Worm (Caenorhabditis elegans) whole organism, L2 larva: ENCODE measurements around the gene rga-8.

Experiments used
- C34F6.9 ChIP-seq: fragments of 150-350 bp; optimal IDR thresholded peaks from 2 replicates; lab custom pipeline; 2014; ENCODE audit warnings: missing biosample characterization, missing genetic modification characterization
- F13H6.1 ChIP-seq: sonication (generic microtip); optimal IDR thresholded peaks from 2 replicates; lab custom pipeline; 2016; ENCODE audit warnings: missing genetic modification characterization, missing compliant biosample characterization
- R02D3.7 ChIP-seq: fragments of 150-350 bp; optimal IDR thresholded peaks from 2 replicates; lab custom pipeline; 2014; ENCODE audit warnings: missing biosample characterization, missing genetic modification characterization
- Y55F3AM.14 ChIP-seq: fragments of 200-800 bp; sonication (Bioruptor generic); optimal IDR thresholded peaks from 2 replicates; lab custom pipeline; 2018; ENCODE audit warnings: mild to moderate bottlenecking, missing genetic modification characterization, missing compliant biosample characterization
- alr-1 ChIP-seq: fragments of 150-350 bp; optimal IDR thresholded peaks from 2 replicates; lab custom pipeline; 2014; ENCODE audit warnings: missing biosample characterization, missing genetic modification characterization
- blmp-1 ChIP-seq: sonication (generic microtip); optimal IDR thresholded peaks from 2 replicates; lab custom pipeline; 2017; ENCODE audit warnings: missing genetic modification characterization, mild to moderate bottlenecking, missing compliant biosample characterization, antibody characterized with exemption, moderate library complexity; ENCODE audit not compliant: insufficient read depth
- ceh-16 ChIP-seq: fragments of 150-350 bp; optimal IDR thresholded peaks from 2 replicates; lab custom pipeline; 2014; ENCODE audit warnings: missing biosample characterization, missing genetic modification characterization
- ceh-82 ChIP-seq: fragments of 150-350 bp; optimal IDR thresholded peaks from 2 replicates; lab custom pipeline; 2014; ENCODE audit warnings: missing biosample characterization, missing genetic modification characterization
- crh-2 ChIP-seq: sonication (generic microtip); optimal IDR thresholded peaks from 2 replicates; lab custom pipeline; 2017; ENCODE audit warnings: missing biosample characterization, missing genetic modification characterization
- dmd-4 ChIP-seq: sonication (generic microtip); optimal IDR thresholded peaks from 2 replicates; lab custom pipeline; 2017; ENCODE audit warnings: missing biosample characterization, missing genetic modification characterization
- egl-27 ChIP-seq: sonication (generic microtip); optimal IDR thresholded peaks from 3 replicates; lab custom pipeline; 2017; ENCODE audit warnings: missing biosample characterization, missing genetic modification reagents, missing genetic modification characterization
- elt-1 ChIP-seq: fragments of 150-350 bp; optimal IDR thresholded peaks from 2 replicates; lab custom pipeline; 2014; ENCODE audit warnings: missing biosample characterization, missing genetic modification characterization
- elt-3 ChIP-seq: sonication (generic microtip); optimal IDR thresholded peaks from 2 replicates; lab custom pipeline; 2017; ENCODE audit warnings: missing biosample characterization, missing genetic modification characterization
- fos-1 ChIP-seq: fragments of 150-350 bp; optimal IDR thresholded peaks from 2 replicates; lab custom pipeline; 2014; ENCODE audit warnings: missing biosample characterization, missing genetic modification characterization
- gmeb-1 ChIP-seq: fragments of 150-350 bp; optimal IDR thresholded peaks from 2 replicates; lab custom pipeline; 2014; ENCODE audit warnings: missing biosample characterization, missing genetic modification characterization
- lin-11 ChIP-seq: fragments of 150-350 bp; sonication (generic microtip); optimal IDR thresholded peaks from 2 replicates; lab custom pipeline; 2014; ENCODE audit warnings: missing biosample characterization, missing genetic modification characterization, inconsistent platforms, mixed read lengths
- lin-13 ChIP-seq: fragments of 150-350 bp; optimal IDR thresholded peaks from 2 replicates; lab custom pipeline; 2014; ENCODE audit warnings: missing biosample characterization, missing genetic modification reagents, missing genetic modification characterization
- lin-39 ChIP-seq: fragments of 150-350 bp; optimal IDR thresholded peaks from 2 replicates; lab custom pipeline; 2014; ENCODE audit warnings: missing biosample characterization, missing genetic modification reagents, missing genetic modification characterization
- lsy-2 ChIP-seq, 2 experiments: fragments of 150-350 bp in 1 of 2; sonication (generic microtip) in 1 of 2; optimal IDR thresholded peaks; 2 replicates each; lab custom pipeline; 2014 to 2017; ENCODE audit warnings: missing biosample characterization in 2 of 2, missing genetic modification characterization in 2 of 2
- mab-5 ChIP-seq: fragments of 150-350 bp; optimal IDR thresholded peaks from 2 replicates; lab custom pipeline; 2014; ENCODE audit warnings: missing biosample characterization, missing genetic modification characterization
- mbf-1 ChIP-seq: sonication (generic microtip); optimal IDR thresholded peaks from 2 replicates; lab custom pipeline; 2017; ENCODE audit warnings: missing biosample characterization, missing genetic modification characterization
- mdl-1 ChIP-seq, 2 experiments: fragments of 150-350 bp in 1 of 2; sonication (generic microtip) in 1 of 2; optimal IDR thresholded peaks; 2 replicates each; lab custom pipeline; 2017; ENCODE audit warnings: missing biosample characterization in 2 of 2, missing genetic modification characterization in 2 of 2
- nhr-10 ChIP-seq: sonication (generic microtip); optimal IDR thresholded peaks from 2 replicates; lab custom pipeline; 2017; ENCODE audit warnings: missing biosample characterization, missing genetic modification characterization
- nhr-12 ChIP-seq: fragments of 150-350 bp; optimal IDR thresholded peaks from 2 replicates; lab custom pipeline; 2014; ENCODE audit warnings: missing biosample characterization, missing genetic modification characterization
- nhr-129 ChIP-seq: fragments of 150-350 bp; optimal IDR thresholded peaks from 2 replicates; lab custom pipeline; 2014; ENCODE audit warnings: missing biosample characterization, missing genetic modification characterization
- nhr-21 ChIP-seq: fragments of 150-350 bp; optimal IDR thresholded peaks from 2 replicates; lab custom pipeline; 2014; ENCODE audit warnings: missing biosample characterization, missing genetic modification characterization
- nhr-23 ChIP-seq: fragments of 150-350 bp; optimal IDR thresholded peaks from 2 replicates; lab custom pipeline; 2014; ENCODE audit warnings: missing biosample characterization, missing genetic modification reagents, missing genetic modification characterization
- nhr-237 ChIP-seq: fragments of 150-350 bp; optimal IDR thresholded peaks from 2 replicates; lab custom pipeline; 2014; ENCODE audit warnings: missing biosample characterization, missing genetic modification characterization
- nhr-25 ChIP-seq: fragments of 150-350 bp; sonication (generic microtip); optimal IDR thresholded peaks from 3 replicates; lab custom pipeline; 2014; ENCODE audit warnings: missing biosample characterization, missing genetic modification characterization
- nhr-6 ChIP-seq: fragments of 150-350 bp; optimal IDR thresholded peaks from 2 replicates; lab custom pipeline; 2014; ENCODE audit warnings: missing biosample characterization, missing genetic modification characterization
- nhr-77 ChIP-seq: fragments of 150-350 bp; optimal IDR thresholded peaks from 2 replicates; lab custom pipeline; 2014; ENCODE audit warnings: missing biosample characterization, missing genetic modification characterization
- sem-4 ChIP-seq: fragments of 150-350 bp; optimal IDR thresholded peaks from 2 replicates; lab custom pipeline; 2014; ENCODE audit warnings: missing biosample characterization, missing genetic modification reagents, missing genetic modification characterization
- sma-3 ChIP-seq: sonication (generic microtip); optimal IDR thresholded peaks from 2 replicates; lab custom pipeline; 2016; ENCODE audit warnings: missing genetic modification reagents, missing genetic modification characterization, missing compliant biosample characterization
- sma-9 ChIP-seq, 2 experiments: fragments of 150-350 bp in 1 of 2; sonication (generic microtip) in 1 of 2; optimal IDR thresholded peaks; 2 replicates each; lab custom pipeline; 2014 to 2016; ENCODE audit warnings: missing genetic modification characterization in 2 of 2, mild to moderate bottlenecking in 1 of 2, missing biosample characterization in 1 of 2, missing compliant biosample characterization in 1 of 2, missing genetic modification reagents in 1 of 2, moderate library complexity in 1 of 2
- unc-39 ChIP-seq: fragments of 150-350 bp; optimal IDR thresholded peaks from 2 replicates; lab custom pipeline; 2014; ENCODE audit warnings: missing biosample characterization, missing genetic modification characterization
- unc-55 ChIP-seq: fragments of 150-350 bp; sonication (generic microtip); optimal IDR thresholded peaks from 3 replicates; lab custom pipeline; 2014; ENCODE audit warnings: missing biosample characterization, missing genetic modification reagents, missing genetic modification characterization
- zag-1 ChIP-seq: fragments of 150-350 bp; optimal IDR thresholded peaks from 2 replicates; lab custom pipeline; 2014; ENCODE audit warnings: missing biosample characterization, missing genetic modification characterization

Gene rga-8

ce11 chrX:5279170-5279635 lies 371 bp downstream of the rga-8 start, which contains the start of gene Y34B4A.2 (continued):
- TF ChIP-seq sma-9 (GFP tag; optimal IDR thresholded peaks at IDR 0.05; lab: Kevin White, UChicago) = peak; percentile 55
- no peak for TF ChIP-seq sma-9 (tag; optimal IDR thresholded peaks at IDR 0.05; lab: Kevin White, UChicago)
- peak; percentile 37 for TF ChIP-seq unc-55 (GFP tag; lab: Kevin White, UChicago)
- TF ChIP-seq elt-1 (tag; lab: Kevin White, UChicago) = no peak
- no peak for TF ChIP-seq gmeb-1
- TF ChIP-seq R02D3.7 (tag; lab: Kevin White, UChicago) = peak; percentile 84
- TF ChIP-seq Y55F3AM.14 (GFP tag; lab: Kevin White, UChicago) = no peak
- TF ChIP-seq, all 48 proteins: peak for 8

- no peak for TF ChIP-seq nhr-25 (tag; lab: Kevin White, UChicago)
- TF ChIP-seq nhr-237 (tag; lab: Kevin White, UChicago) = no peak
- TF ChIP-seq lin-39 = no peak
- no peak for TF ChIP-seq R02D3.7 (tag; lab: Kevin White, UChicago)
- TF ChIP-seq nhr-12 (tag; lab: Kevin White, UChicago) = no peak
These were observed 1.3 kb downstream of the rga-8 start for ce11 chrX:5278249-5278648.

DNA sequence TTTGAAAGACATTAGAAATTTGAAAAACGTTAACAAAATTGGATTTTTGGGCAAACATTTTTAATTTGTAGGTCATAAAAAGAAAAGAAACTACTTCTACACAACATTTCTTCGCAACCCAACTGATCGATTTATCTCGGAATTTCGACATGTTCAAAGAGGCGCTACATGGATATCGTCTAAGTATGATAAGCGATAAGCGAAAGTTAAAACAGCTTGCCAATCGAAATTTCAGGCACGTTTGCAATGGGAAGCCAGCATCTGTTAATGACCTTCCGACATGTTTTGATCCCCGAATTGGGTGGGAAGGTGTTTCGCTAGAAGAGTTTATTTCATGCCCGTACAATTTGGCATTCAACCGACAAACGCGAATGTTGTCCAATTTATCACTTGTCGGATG lies 2.8 kb downstream of the rga-8 start:
- TF ChIP-seq R02D3.7 (tag; lab: Kevin White, UChicago) (no peak), ceh-82 (no peak), lsy-2 (tag; optimal IDR thresholded peaks at IDR 0.05; lab: Kevin White, UChicago) (no peak), nhr-77 (tag; lab: Kevin White, UChicago) (no peak), nhr-10 (tag; lab: Kevin White, UChicago) (no peak), elt-3 (tag; lab: Kevin White, UChicago) (no peak), blmp-1 (tag; lab: Kevin White, UChicago) (no peak), sem-4 (no peak), nhr-23 (tag; lab: Kevin White, UChicago) (no peak), Y55F3AM.14 (GFP tag; lab: Kevin White, UChicago) (no peak), alr-1 (tag; lab: Kevin White, UChicago) (no peak), unc-39 (tag; lab: Kevin White, UChicago) (no peak), lin-39 (no peak), lin-13 (GFP tag; lab: Kevin White, UChicago) (no peak)
- TF ChIP-seq, all 48 proteins: peak for 0

ce11 chrX:5275209-5275608 lies 4.4 kb downstream of the rga-8 start, which contains the start of gene hst-6:
hst-6 (plus strand) TSS chrX:5275561.
- peak; percentile 12 for TF ChIP-seq gmeb-1
- no peak for TF ChIP-seq mbf-1 (tag; lab: Kevin White, UChicago)
- no peak for TF ChIP-seq nhr-6 (tag; lab: Kevin White, UChicago)
- TF ChIP-seq lin-11 (tag; lab: Kevin White, UChicago) = peak; percentile 51
- peak; percentile 44 for TF ChIP-seq blmp-1 (tag; lab: Kevin White, UChicago)
- TF ChIP-seq ceh-16 (tag; lab: Kevin White, UChicago) = peak; percentile 8
- TF ChIP-seq lin-39 = no peak
- no peak for TF ChIP-seq elt-3 (tag; lab: Kevin White, UChicago)
- TF ChIP-seq sem-4 = peak; percentile 29
- TF ChIP-seq mab-5 = peak; percentile 25
- TF ChIP-seq nhr-25 (tag; lab: Kevin White, UChicago) = peak; percentile 67
- TF ChIP-seq lsy-2 (tag; optimal IDR thresholded peaks at IDR 0.05; lab: Kevin White, UChicago) = peak in 1 of 2 experiments; percentile 23
- peak; percentile 78 for TF ChIP-seq unc-55 (GFP tag; lab: Kevin White, UChicago)
- TF ChIP-seq nhr-21 (tag; lab: Kevin White, UChicago) = no peak
- peak; percentile 47 for TF ChIP-seq sma-3 (GFP tag; lab: Kevin White, UChicago)
- peak; percentile 76 for TF ChIP-seq sma-9 (GFP tag; optimal IDR thresholded peaks at IDR 0.05; lab: Kevin White, UChicago)
- no peak for TF ChIP-seq sma-9 (tag; optimal IDR thresholded peaks at IDR 0.05; lab: Kevin White, UChicago)
- TF ChIP-seq F13H6.1 (tag; lab: Kevin White, UChicago) = peak; percentile 81
- TF ChIP-seq dmd-4 (tag; lab: Kevin White, UChicago) = no peak
- TF ChIP-seq egl-27 (tag; lab: Kevin White, UChicago) = no peak
- peak; percentile 71 for TF ChIP-seq crh-2
- TF ChIP-seq mdl-1 (tag; optimal IDR thresholded peaks at IDR 0.05; lab: Kevin White, UChicago) = peak in 1 of 2 experiments; percentile 0
- TF ChIP-seq C34F6.9 = peak; percentile 80
- peak; percentile 60 for TF ChIP-seq nhr-129 (tag; lab: Kevin White, UChicago)
- TF ChIP-seq zag-1 (tag; lab: Kevin White, UChicago) = no peak
- TF ChIP-seq fos-1 (tag; lab: Kevin White, UChicago) = peak; percentile 41
- TF ChIP-seq, all 48 proteins: peak for 17
